Worm (Caenorhabditis elegans) whole organism, L3 larva: Measurements from ENCODE around the gene VM106R.1.

Experiments
- R02D3.7 ChIP-seq: fragments of 150-350 bp; optimal IDR thresholded peaks from 2 replicates; lab custom pipeline; 2014; ENCODE audit warnings: missing biosample characterization, missing genetic modification characterization
- ZK546.5 ChIP-seq: sonication (generic microtip); optimal IDR thresholded peaks from 2 replicates; lab custom pipeline; 2017; ENCODE audit warnings: missing biosample characterization, missing genetic modification characterization
- aly-2 ChIP-seq: fragments of 150-350 bp; optimal IDR thresholded peaks from 2 replicates; lab custom pipeline; 2014; ENCODE audit warnings: missing biosample characterization, missing genetic modification characterization
- ama-1 ChIP-seq: fragments of 150-350 bp; optimal IDR thresholded peaks from 2 replicates; lab custom pipeline; 2018
- ceh-28 ChIP-seq: fragments of 150-350 bp; optimal IDR thresholded peaks from 2 replicates; lab custom pipeline; 2014; ENCODE audit warnings: missing biosample characterization, missing genetic modification reagents, missing genetic modification characterization
- ceh-82 ChIP-seq: fragments of 150-350 bp; optimal IDR thresholded peaks from 2 replicates; lab custom pipeline; 2014; ENCODE audit warnings: missing biosample characterization, missing genetic modification characterization
- ceh-9 ChIP-seq: sonication (generic microtip); optimal IDR thresholded peaks from 2 replicates; lab custom pipeline; 2018; ENCODE audit warnings: missing biosample characterization, missing genetic modification characterization
- daf-12 ChIP-seq: fragments of 150-350 bp; optimal IDR thresholded peaks from 2 replicates; lab custom pipeline; 2014; ENCODE audit warnings: missing biosample characterization, missing genetic modification reagents, missing genetic modification characterization
- egl-27 ChIP-seq: sonication (generic microtip); optimal IDR thresholded peaks from 4 replicates; lab custom pipeline; 2017; ENCODE audit warnings: missing biosample characterization, missing genetic modification reagents, missing genetic modification characterization
- egl-5 ChIP-seq: fragments of 150-350 bp; optimal IDR thresholded peaks from 2 replicates; lab custom pipeline; 2017; ENCODE audit warnings: missing biosample characterization, missing genetic modification reagents, missing genetic modification characterization, inconsistent platforms
- elt-1 ChIP-seq: fragments of 150-350 bp; optimal IDR thresholded peaks from 2 replicates; lab custom pipeline; 2014; ENCODE audit warnings: missing biosample characterization, missing genetic modification characterization
- elt-2 ChIP-seq: sonication (generic microtip); optimal IDR thresholded peaks from 2 replicates; lab custom pipeline; 2016; ENCODE audit warnings: missing genetic modification reagents, mild to moderate bottlenecking, missing genetic modification characterization, missing compliant biosample characterization
- elt-3 ChIP-seq, 3 experiments: fragments of 150-350 bp in 1 of 3; sonication (generic microtip) in 2 of 3; optimal IDR thresholded peaks; 2 replicates in 2 of 3; 4 replicates in 1 of 3; lab custom pipeline; 2014 to 2017; ENCODE audit warnings: missing biosample characterization in 3 of 3, missing genetic modification characterization in 3 of 3
- eor-1 ChIP-seq, 2 experiments: fragments of 150-350 bp; optimal IDR thresholded peaks; 2 replicates each; lab custom pipeline; 2014 to 2018; ENCODE audit warnings: missing biosample characterization in 2 of 2, missing genetic modification characterization in 2 of 2
- fkh-10 ChIP-seq: sonication (generic microtip); optimal IDR thresholded peaks from 2 replicates; lab custom pipeline; 2017; ENCODE audit warnings: missing biosample characterization, missing genetic modification reagents, missing genetic modification characterization
- fkh-2 ChIP-seq: fragments of 150-350 bp; optimal IDR thresholded peaks from 2 replicates; lab custom pipeline; 2014; ENCODE audit warnings: missing biosample characterization, missing genetic modification reagents, missing genetic modification characterization
- fos-1 ChIP-seq: fragments of 150-350 bp; optimal IDR thresholded peaks from 2 replicates; lab custom pipeline; 2014; ENCODE audit warnings: missing biosample characterization, missing genetic modification characterization
- hmg-11 ChIP-seq: sonication (generic microtip); optimal IDR thresholded peaks from 2 replicates; lab custom pipeline; 2016; ENCODE audit warnings: missing genetic modification characterization, missing compliant biosample characterization
- lin-15B ChIP-seq: fragments of 150-350 bp; optimal IDR thresholded peaks from 2 replicates; lab custom pipeline; 2014; ENCODE audit warnings: missing biosample characterization, missing genetic modification characterization
- lin-39 ChIP-seq: fragments of 150-350 bp; optimal IDR thresholded peaks from 2 replicates; lab custom pipeline; 2018; ENCODE audit warnings: missing biosample characterization, missing genetic modification reagents, missing genetic modification characterization
- lsy-12 ChIP-seq: sonication (generic microtip); optimal IDR thresholded peaks from 2 replicates; lab custom pipeline; 2016; ENCODE audit warnings: mild to moderate bottlenecking, missing genetic modification characterization, missing compliant biosample characterization
- mdl-1 ChIP-seq: fragments of 150-350 bp; optimal IDR thresholded peaks from 2 replicates; lab custom pipeline; 2014; ENCODE audit warnings: missing biosample characterization, missing genetic modification characterization
- mml-1 ChIP-seq: fragments of 150-350 bp; sonication (generic microtip); optimal IDR thresholded peaks from 3 replicates; lab custom pipeline; 2014; ENCODE audit warnings: missing biosample characterization, missing genetic modification characterization
- nfya-1 ChIP-seq: sonication (generic microtip); optimal IDR thresholded peaks from 2 replicates; lab custom pipeline; 2017; ENCODE audit warnings: missing genetic modification characterization, mild to moderate bottlenecking, missing compliant biosample characterization, antibody characterized with exemption, moderate library complexity; ENCODE audit not compliant: insufficient read depth
- nhr-11 ChIP-seq: fragments of 150-350 bp; optimal IDR thresholded peaks from 2 replicates; lab custom pipeline; 2014; ENCODE audit warnings: missing biosample characterization, missing genetic modification characterization
- nhr-12 ChIP-seq: fragments of 150-350 bp; optimal IDR thresholded peaks from 2 replicates; lab custom pipeline; 2014; ENCODE audit warnings: missing biosample characterization, missing genetic modification characterization
- nhr-23 ChIP-seq: fragments of 150-350 bp; optimal IDR thresholded peaks from 2 replicates; lab custom pipeline; 2014; ENCODE audit warnings: missing biosample characterization, missing genetic modification reagents, missing genetic modification characterization
- nhr-237 ChIP-seq: fragments of 150-350 bp; optimal IDR thresholded peaks from 2 replicates; lab custom pipeline; 2014; ENCODE audit warnings: missing biosample characterization, missing genetic modification characterization
- nhr-28 ChIP-seq: fragments of 150-350 bp; optimal IDR thresholded peaks from 2 replicates; lab custom pipeline; 2014; ENCODE audit warnings: missing biosample characterization, missing genetic modification characterization
- nhr-43 ChIP-seq: sonication (generic microtip); optimal IDR thresholded peaks from 2 replicates; lab custom pipeline; 2016; ENCODE audit warnings: mild to moderate bottlenecking, missing genetic modification characterization, missing compliant biosample characterization; ENCODE audit not compliant: poor library complexity, severe bottlenecking
- nhr-67 ChIP-seq: fragments of 150-350 bp; optimal IDR thresholded peaks from 2 replicates; lab custom pipeline; 2014; ENCODE audit warnings: missing biosample characterization, missing genetic modification characterization
- nhr-76 ChIP-seq: fragments of 150-350 bp; sonication (generic microtip); optimal IDR thresholded peaks from 5 replicates; lab custom pipeline; 2014; ENCODE audit warnings: missing biosample characterization, missing genetic modification characterization
- nhr-77 ChIP-seq: fragments of 150-350 bp; optimal IDR thresholded peaks from 2 replicates; lab custom pipeline; 2014; ENCODE audit warnings: missing biosample characterization, missing genetic modification characterization
- pha-4 ChIP-seq: fragments of 150-350 bp; optimal IDR thresholded peaks from 2 replicates; lab custom pipeline; 2014; ENCODE audit warnings: missing biosample characterization, missing genetic modification reagents, missing genetic modification characterization
- pqm-1 ChIP-seq: fragments of 150-350 bp; optimal IDR thresholded peaks from 2 replicates; lab custom pipeline; 2017; ENCODE audit warnings: missing biosample characterization, missing genetic modification characterization, inconsistent platforms
- sea-2 ChIP-seq: fragments of 150-350 bp; sonication (generic microtip); optimal IDR thresholded peaks from 4 replicates; lab custom pipeline; 2014; ENCODE audit warnings: missing biosample characterization, missing genetic modification reagents, missing genetic modification characterization
- skn-1 ChIP-seq: fragments of 150-350 bp; optimal IDR thresholded peaks from 2 replicates; lab custom pipeline; 2014; ENCODE audit warnings: missing biosample characterization, missing genetic modification characterization
- snpc-4 ChIP-seq: fragments of 150-350 bp; optimal IDR thresholded peaks from 2 replicates; lab custom pipeline; 2014; ENCODE audit warnings: missing biosample characterization, missing genetic modification characterization
- unc-39 ChIP-seq: sonication (generic microtip); optimal IDR thresholded peaks from 4 replicates; lab custom pipeline; 2017; ENCODE audit warnings: missing biosample characterization, missing genetic modification characterization
- unc-62 ChIP-seq: fragments of 150-350 bp; sonication (generic microtip); optimal IDR thresholded peaks from 4 replicates; lab custom pipeline; 2014; ENCODE audit warnings: missing biosample characterization, missing genetic modification reagents, missing genetic modification characterization
- zag-1 ChIP-seq: fragments of 150-350 bp; optimal IDR thresholded peaks from 2 replicates; lab custom pipeline; 2014; ENCODE audit warnings: missing biosample characterization, missing genetic modification characterization
- ztf-4 ChIP-seq: fragments of 150-350 bp; optimal IDR thresholded peaks from 2 replicates; lab custom pipeline; 2014; ENCODE audit warnings: missing biosample characterization, missing genetic modification characterization

VM106R.1 gene

ce11 chrII:10851110-10851509 is 22.1 kb upstream of the VM106R.1 start (continued):
- TF ChIP-seq snpc-4 = peak; percentile 34
- TF ChIP-seq nhr-76 (tag; lab: Kevin White, UChicago) = no peak
- TF ChIP-seq mml-1 (tag; lab: Kevin White, UChicago) = no peak
- no peak for TF ChIP-seq ZK546.5 (tag; lab: Kevin White, UChicago)
- no peak for TF ChIP-seq ceh-9
- no peak for TF ChIP-seq elt-3 (tag; optimal IDR thresholded peaks at IDR 0.05; lab: Kevin White, UChicago)
- peak; percentile 19 for TF ChIP-seq lsy-12
- TF ChIP-seq daf-12 (tag; lab: Kevin White, UChicago) = no peak

ce11 chrII:10849903-10850302 is 20.9 kb upstream of the VM106R.1 start, which contains the start of gene M106.2:
M106.2 (minus strand) TSS chrII:10850003.
- no peak for TF ChIP-seq nfya-1 (tag; lab: Kevin White, UChicago)
- TF ChIP-seq aly-2 (tag; lab: Kevin White, UChicago) = no peak
- no peak for TF ChIP-seq nhr-28 (tag; lab: Kevin White, UChicago)
- TF ChIP-seq unc-62 (GFP tag; lab: Kevin White, UChicago) = no peak
- no peak for TF ChIP-seq elt-2
- no peak for TF ChIP-seq unc-39
- TF ChIP-seq fos-1 (tag; lab: Kevin White, UChicago) = no peak
- no peak for TF ChIP-seq hmg-11 (tag; lab: Kevin White, UChicago)
- no peak for TF ChIP-seq egl-5 (tag; lab: Kevin White, UChicago)
- TF ChIP-seq eor-1 (tag; optimal IDR thresholded peaks at IDR 0.05; lab: Kevin White, UChicago) = no peak
- no peak for TF ChIP-seq lsy-12
- no peak for TF ChIP-seq fkh-2 (tag; lab: Kevin White, UChicago)
- no peak for TF ChIP-seq egl-27 (tag; lab: Kevin White, UChicago)
- no peak for TF ChIP-seq mdl-1 (tag; lab: Kevin White, UChicago)
- TF ChIP-seq pha-4 (tag; lab: Kevin White, UChicago) = no peak
- no peak for TF ChIP-seq R02D3.7 (tag; lab: Kevin White, UChicago)

ce11 chrII:10847057-10847456 is 18.1 kb upstream of the VM106R.1 start:
- TF ChIP-seq ceh-28 (tag; lab: Kevin White, UChicago) (no peak), nhr-23 (no peak)

ce11 chrII:10843527-10843926 is 14.5 kb upstream of the VM106R.1 start, which contains the start of gene M106.8:
M106.8 (minus strand) TSS chrII:10843627.
- no peak for TF ChIP-seq ama-1 (lab: Kevin White, UChicago)
- TF ChIP-seq elt-1 (tag; lab: Kevin White, UChicago) = no peak
- no peak for TF ChIP-seq fkh-10 (GFP tag; lab: Kevin White, UChicago)
- no peak for TF ChIP-seq ZK546.5 (tag; lab: Kevin White, UChicago)
- no peak for TF ChIP-seq elt-2
- no peak for TF ChIP-seq ztf-4
- TF ChIP-seq nhr-76 (tag; lab: Kevin White, UChicago) = no peak
- TF ChIP-seq pha-4 (tag; lab: Kevin White, UChicago) = no peak
- no peak for TF ChIP-seq mml-1 (tag; lab: Kevin White, UChicago)
- no peak for TF ChIP-seq skn-1 (tag; lab: Kevin White, UChicago)
- no peak for TF ChIP-seq egl-5 (tag; lab: Kevin White, UChicago)
- no peak for TF ChIP-seq elt-3 (tag; optimal IDR thresholded peaks at IDR 0.05; lab: Kevin White, UChicago)
- TF ChIP-seq eor-1 (tag; optimal IDR thresholded peaks at IDR 0.05; lab: Kevin White, UChicago) = no peak
- TF ChIP-seq lsy-12 = no peak
- TF ChIP-seq lin-39 = no peak

ce11 chrII:10840067-10840466 is 11.1 kb upstream of the VM106R.1 start:
- TF ChIP-seq eor-1 (tag; optimal IDR thresholded peaks at IDR 0.05; lab: Kevin White, UChicago) (no peak), elt-3 (tag; optimal IDR thresholded peaks at IDR 0.05; lab: Kevin White, UChicago) (peak in 1 of 3 experiments; percentile 81), unc-62 (GFP tag; lab: Kevin White, UChicago) (peak; percentile 40), nhr-28 (tag; lab: Kevin White, UChicago) (no peak), skn-1 (tag; lab: Kevin White, UChicago) (peak; percentile 12), nhr-11 (tag; lab: Kevin White, UChicago) (peak; percentile 46), pqm-1 (tag; lab: Kevin White, UChicago) (peak; percentile 36), sea-2 (GFP tag; lab: Kevin White, UChicago) (no peak), nfya-1 (tag; lab: Kevin White, UChicago) (peak; percentile 79), nhr-12 (tag; lab: Kevin White, UChicago) (no peak), pha-4 (tag; lab: Kevin White, UChicago) (peak; percentile 78), snpc-4 (peak; percentile 20), fkh-2 (tag; lab: Kevin White, UChicago) (no peak), nhr-67 (no peak), nhr-43 (tag; lab: Kevin White, UChicago) (peak; percentile 83), nhr-23 (peak; percentile 44), hmg-11 (tag; lab: Kevin White, UChicago) (peak; percentile 90), egl-27 (tag; lab: Kevin White, UChicago) (no peak), nhr-237 (tag; lab: Kevin White, UChicago) (no peak), zag-1 (tag; lab: Kevin White, UChicago) (no peak), ceh-82 (tag; lab: Kevin White, UChicago) (no peak), lsy-12 (peak; percentile 74), ZK546.5 (tag; lab: Kevin White, UChicago) (no peak), R02D3.7 (tag; lab: Kevin White, UChicago) (peak; percentile 43), elt-1 (tag; lab: Kevin White, UChicago) (no peak), elt-2 (peak; percentile 58), fkh-10 (GFP tag; lab: Kevin White, UChicago) (peak; percentile 8), ceh-9 (no peak), lin-15B (tag; lab: Kevin White, UChicago) (peak; percentile 45), egl-5 (tag; lab: Kevin White, UChicago) (no peak), nhr-77 (tag; lab: Kevin White, UChicago) (peak; percentile 77)
